Fruit fly (Drosophila melanogaster) whole organism, wandering third instar larva: ENCODE data around the gene HisRS.

ENCODE experiments used
- Abd-B ChIP-seq: fragments of >200 bp; optimal IDR thresholded peaks from 2 replicates; lab custom pipeline; 2017; ENCODE audit warnings: missing biosample characterization, missing genetic modification characterization
- CG32264 ChIP-seq: fragments of 200-800 bp; sonication (Bioruptor generic); optimal IDR thresholded peaks from 2 replicates; lab custom pipeline; 2016; ENCODE audit warnings: missing biosample characterization, missing genetic modification characterization
- CG9705 ChIP-seq: fragments of 200-800 bp; sonication (Bioruptor generic); optimal IDR thresholded peaks from 2 replicates; lab custom pipeline; 2018; ENCODE audit warnings: missing biosample characterization, mild to moderate bottlenecking, missing genetic modification characterization
- CrebA ChIP-seq: fragments of 200-800 bp; sonication (Bioruptor generic); optimal IDR thresholded peaks from 2 replicates; lab custom pipeline; 2016; ENCODE audit warnings: missing biosample characterization, mild to moderate bottlenecking, missing genetic modification characterization, borderline replicate concordance
- Dif ChIP-seq: fragments of 200-275, 200-300 bp; sonication (Bioruptor generic); optimal IDR thresholded peaks from 2 replicates; lab custom pipeline; 2018; ENCODE audit warnings: missing biosample characterization, missing genetic modification characterization; ENCODE audit not compliant: partially characterized antibody
- HLH106 ChIP-seq: fragments of 200-800 bp; optimal IDR thresholded peaks from 3 replicates; lab custom pipeline; 2019; ENCODE audit warnings: missing biosample characterization, mild to moderate bottlenecking, missing genetic modification characterization, moderate library complexity
- Hnf4 ChIP-seq: fragments of 200-800 bp; sonication (Bioruptor generic); optimal IDR thresholded peaks from 2 replicates; lab custom pipeline; 2016; ENCODE audit warnings: missing biosample characterization, mild to moderate bottlenecking, missing genetic modification characterization
- Hr83 ChIP-seq: fragments of 200-300 bp; sonication (Bioruptor generic); optimal IDR thresholded peaks from 2 replicates; lab custom pipeline; 2016; ENCODE audit warnings: missing biosample characterization, mild to moderate bottlenecking, missing genetic modification characterization, moderate library complexity; ENCODE audit not compliant: poor library complexity, severe bottlenecking
- Jra ChIP-seq: sonication (Bioruptor generic); optimal IDR thresholded peaks from 2 replicates; lab custom pipeline; 2016; ENCODE audit warnings: missing biosample characterization, missing genetic modification characterization
- Rel ChIP-seq, 2 experiments: fragments of 200-800 bp; sonication (Bioruptor generic) in 1 of 2; optimal IDR thresholded peaks; 2 replicates in 1 of 2; 3 replicates in 1 of 2; lab custom pipeline; 2016 to 2019; ENCODE audit warnings: mild to moderate bottlenecking in 2 of 2, missing biosample characterization in 2 of 2, missing genetic modification characterization in 2 of 2, moderate library complexity in 1 of 2
- Sp1 ChIP-seq: fragments of 200-800 bp; sonication (Bioruptor generic); optimal IDR thresholded peaks from 3 replicates; lab custom pipeline; 2019; ENCODE audit warnings: missing biosample characterization, mild to moderate bottlenecking, missing genetic modification characterization, moderate library complexity
- Vsx2 ChIP-seq: fragments of 200-300, 225-300 bp; sonication (Bioruptor generic); optimal IDR thresholded peaks from 2 replicates; lab custom pipeline; 2018; ENCODE audit warnings: missing biosample characterization, missing genetic modification characterization; ENCODE audit not compliant: partially characterized antibody
- dl ChIP-seq, 2 experiments: fragments of 175-275, 200-275 bp in 1 of 2; fragments of 200-275 bp in 1 of 2; sonication (Bioruptor generic); optimal IDR thresholded peaks; lab custom pipeline; 2018; ENCODE audit warnings: mild to moderate bottlenecking in 2 of 2, missing biosample characterization in 2 of 2, missing genetic modification characterization in 2 of 2, moderate library complexity in 2 of 2; ENCODE audit not compliant: partially characterized antibody in 2 of 2, insufficient read depth in 1 of 2
- dmrt93B ChIP-seq: fragments of 200-800 bp; sonication (Bioruptor generic); optimal IDR thresholded peaks from 2 replicates; lab custom pipeline; 2018; ENCODE audit warnings: missing biosample characterization, mild to moderate bottlenecking, missing genetic modification characterization
- dsf ChIP-seq: sonication (Bioruptor generic); optimal IDR thresholded peaks from 2 replicates; lab custom pipeline; 2016; ENCODE audit warnings: missing biosample characterization, missing genetic modification characterization, borderline replicate concordance
- ey ChIP-seq: fragments of 200-800 bp; sonication (Bioruptor generic); optimal IDR thresholded peaks from 2 replicates; lab custom pipeline; 2016; ENCODE audit warnings: missing biosample characterization, missing genetic modification characterization
- foxo ChIP-seq, 2 experiments: fragments of 200-800 bp; sonication (Bioruptor generic); optimal IDR thresholded peaks; 2 replicates in 1 of 2; 3 replicates in 1 of 2; lab custom pipeline; 2016 to 2017; ENCODE audit warnings: missing biosample characterization in 2 of 2, missing genetic modification characterization in 2 of 2
- h ChIP-seq: fragments of 200-800 bp; sonication (Bioruptor generic); optimal IDR thresholded peaks from 3 replicates; lab custom pipeline; 2016; ENCODE audit warnings: missing biosample characterization, mild to moderate bottlenecking, missing genetic modification characterization
- lola ChIP-seq: fragments of >200 bp; optimal IDR thresholded peaks from 2 replicates; lab custom pipeline; 2017; ENCODE audit warnings: missing biosample characterization, missing genetic modification characterization
- pan ChIP-seq: fragments of >200 bp; optimal IDR thresholded peaks from 2 replicates; lab custom pipeline; 2017
- psq ChIP-seq: fragments of 200-800 bp; sonication (Bioruptor generic); optimal IDR thresholded peaks from 3 replicates; lab custom pipeline; 2017; ENCODE audit warnings: missing biosample characterization, mild to moderate bottlenecking, missing genetic modification characterization, moderate library complexity
- rgr ChIP-seq: fragments of 200-800 bp; sonication (Bioruptor generic); optimal IDR thresholded peaks from 3 replicates; lab custom pipeline; 2016; ENCODE audit warnings: missing biosample characterization, mild to moderate bottlenecking, missing genetic modification characterization
- sage ChIP-seq: fragments of 200-800 bp; sonication (Bioruptor generic); optimal IDR thresholded peaks from 2 replicates; lab custom pipeline; 2016; ENCODE audit warnings: missing biosample characterization, mild to moderate bottlenecking, missing genetic modification characterization
- sv ChIP-seq: fragments of 200-800 bp; sonication (Bioruptor generic); optimal IDR thresholded peaks from 3 replicates; lab custom pipeline; 2016; ENCODE audit warnings: missing biosample characterization, missing genetic modification characterization
- usp ChIP-seq: fragments of >200 bp; optimal IDR thresholded peaks from 2 replicates; lab custom pipeline; 2017; ENCODE audit warnings: missing biosample characterization, missing genetic modification characterization
- woc ChIP-seq: sonication (Bioruptor generic); optimal IDR thresholded peaks from 2 replicates; lab custom pipeline; 2016; ENCODE audit warnings: missing biosample characterization, mild to moderate bottlenecking, missing genetic modification characterization

HisRS gene

DNA sequence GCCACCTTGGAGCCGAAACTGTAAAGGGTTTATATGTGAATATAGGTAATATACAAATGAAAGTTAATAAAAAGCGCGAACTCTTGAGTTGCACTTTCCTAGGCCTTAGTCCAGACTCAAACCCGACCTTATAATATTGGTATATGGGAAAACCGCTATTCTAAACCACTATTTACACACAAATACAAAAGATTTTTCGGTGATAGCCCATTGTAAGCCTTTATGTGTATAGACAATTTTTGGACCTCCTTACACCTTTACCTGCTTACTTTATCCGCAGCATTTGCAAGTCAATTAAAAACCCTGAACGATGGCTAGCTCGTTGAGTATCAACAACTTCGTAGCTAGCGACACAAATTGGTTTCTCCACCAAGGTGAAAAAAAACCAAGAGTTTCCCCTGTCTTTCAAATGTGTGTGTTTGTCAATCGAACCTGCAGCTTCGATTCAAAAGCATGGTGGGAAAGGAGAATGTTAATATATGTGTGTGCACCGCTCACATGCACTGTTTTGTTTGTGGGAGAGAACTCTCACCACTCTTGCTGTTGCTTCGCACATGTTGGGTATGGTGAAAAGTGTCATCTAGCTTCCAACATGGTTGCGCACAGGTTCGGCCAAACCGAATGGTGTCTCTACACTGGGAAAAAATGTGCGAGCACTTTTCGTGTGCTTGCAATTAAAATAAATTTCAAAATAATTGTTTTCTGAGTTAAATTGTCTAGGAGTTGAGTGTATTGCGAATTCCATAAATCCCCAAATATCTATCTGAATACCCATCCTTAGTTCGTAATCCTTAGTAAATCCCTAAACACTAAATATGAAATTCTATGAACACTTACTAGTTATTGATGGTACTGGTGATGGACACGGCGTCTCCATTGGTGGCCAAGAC lies 8.3 kb upstream of the HisRS start (continued):
- TF ChIP-seq h (GFP tag; lab: Kevin White, UChicago): peak; percentile 64
- TF ChIP-seq Hr83: no peak

dm6 chrX:18508565-18508964 lies 6.7 kb upstream of the HisRS start:
- TF ChIP-seq HLH106 (no peak), Abd-B (GFP tag; lab: Kevin White, UChicago) (no peak), rgr (GFP tag; lab: Kevin White, UChicago) (no peak), foxo (GFP tag; optimal IDR thresholded peaks at IDR 0.05; lab: Kevin White, UChicago) (no peak), Hr83 (no peak), ey (GFP tag; lab: Kevin White, UChicago) (no peak), Dif (no peak), Sp1 (GFP tag; lab: Kevin White, UChicago) (no peak), dl (GFP tag; optimal IDR thresholded peaks at IDR 0.05; lab: Kevin White, UChicago; ENCODE audit: insufficient read depth in 1 of 2, partially characterized antibody in 2 of 2) (no peak), psq (GFP tag; lab: Kevin White, UChicago) (no peak), CrebA (no peak), sage (GFP tag; lab: Kevin White, UChicago) (no peak), CG9705 (GFP tag; lab: Kevin White, UChicago) (no peak), Hnf4 (GFP tag; lab: Kevin White, UChicago) (no peak), Rel (GFP tag; optimal IDR thresholded peaks at IDR 0.05; lab: Kevin White, UChicago) (no peak), Rel (tag; optimal IDR thresholded peaks at IDR 0.05; lab: Kevin White, UChicago) (no peak), h (GFP tag; lab: Kevin White, UChicago) (no peak), CG32264 (no peak)
- TF ChIP-seq, all 38 proteins: peak for 0

DNA sequence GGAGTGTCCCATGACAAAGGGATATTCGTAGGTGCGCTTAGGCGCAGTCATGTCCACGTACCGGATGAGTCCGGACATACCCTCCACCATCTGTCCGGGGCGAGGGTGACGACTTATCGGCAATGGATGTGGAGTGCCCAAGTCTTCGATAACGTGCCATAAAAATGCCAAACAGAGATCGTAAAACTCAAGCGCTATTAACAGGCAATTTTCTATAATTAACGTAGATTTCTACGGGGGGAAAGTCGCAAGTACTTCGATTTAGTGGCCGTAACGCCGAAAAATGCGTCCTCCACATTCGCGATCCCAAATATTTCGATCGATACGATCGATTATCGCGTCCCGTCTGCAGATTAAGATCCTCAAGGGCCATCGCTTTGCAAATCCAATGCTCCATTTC lies 5.8 kb upstream of the HisRS start:
- no peak for TF ChIP-seq pan (lab: Kevin White, UChicago)
- TF ChIP-seq CG32264: no peak
- peak; percentile 1 for TF ChIP-seq Sp1 (GFP tag; lab: Kevin White, UChicago)

DNA sequence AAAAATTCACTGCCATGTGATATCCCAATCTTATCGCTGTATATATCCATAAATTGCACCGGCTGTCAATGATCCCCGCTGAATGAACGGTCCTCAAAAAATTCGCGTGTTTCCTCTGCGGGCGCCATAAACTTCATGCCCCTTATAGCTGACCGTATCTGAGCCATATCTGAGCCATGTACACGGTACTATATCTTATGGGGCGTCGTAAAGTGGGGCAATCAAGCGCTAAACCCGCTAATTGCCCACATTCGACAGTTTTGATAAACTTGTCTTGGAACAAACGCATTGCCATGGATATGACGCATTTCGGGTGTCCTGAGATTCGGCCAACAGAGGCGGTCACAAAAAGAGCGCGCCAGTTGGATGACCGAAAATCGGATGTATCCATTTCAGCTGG lies 4.3 kb upstream of the HisRS start:
- TF ChIP-seq Sp1 (GFP tag; lab: Kevin White, UChicago): peak; percentile 30
- no peak for TF ChIP-seq Abd-B (GFP tag; lab: Kevin White, UChicago)

- TF ChIP-seq Vsx2 (GFP tag; lab: Kevin White, UChicago) (peak; percentile 10), Rel (GFP tag; optimal IDR thresholded peaks at IDR 0.05; lab: Kevin White, UChicago) (no peak), Rel (tag; optimal IDR thresholded peaks at IDR 0.05; lab: Kevin White, UChicago) (peak; percentile 31), dmrt93B (GFP tag; lab: Kevin White, UChicago) (no peak)
Observed at dm6 chrX:18512271-18512679, 3.0 kb upstream of the HisRS start, which contains the start of gene Ggt-1. Gene Ggt-1, minus strand, starts transcription at chrX:18512521.

- TF ChIP-seq dsf (GFP tag; lab: Kevin White, UChicago) (no peak), CG32264 (no peak), pan (lab: Kevin White, UChicago) (no peak), sv (GFP tag; lab: Kevin White, UChicago) (no peak), lola (GFP tag; lab: Kevin White, UChicago) (no peak), Dif (no peak), Jra (GFP tag; lab: Kevin White, UChicago) (no peak), usp (GFP tag; lab: Kevin White, UChicago) (no peak), dmrt93B (GFP tag; lab: Kevin White, UChicago) (no peak), h (GFP tag; lab: Kevin White, UChicago) (no peak), Hr83 (no peak), Rel (GFP tag; optimal IDR thresholded peaks at IDR 0.05; lab: Kevin White, UChicago) (no peak), Rel (tag; optimal IDR thresholded peaks at IDR 0.05; lab: Kevin White, UChicago) (no peak), rgr (GFP tag; lab: Kevin White, UChicago) (no peak), Hnf4 (GFP tag; lab: Kevin White, UChicago) (no peak), foxo (GFP tag; optimal IDR thresholded peaks at IDR 0.05; lab: Kevin White, UChicago) (no peak), woc (no peak), ey (GFP tag; lab: Kevin White, UChicago) (no peak), Sp1 (GFP tag; lab: Kevin White, UChicago) (no peak)
Observed at dm6 chrX:18514767-18515166, 461 bp upstream of the HisRS start, which contains the start of gene CG6470. Gene CG6470, minus strand, starts transcription at chrX:18514867.
